Fruit fly (Drosophila melanogaster): Measurements from ENCODE around the gene CG34241.

The CG34241 gene

DNA sequence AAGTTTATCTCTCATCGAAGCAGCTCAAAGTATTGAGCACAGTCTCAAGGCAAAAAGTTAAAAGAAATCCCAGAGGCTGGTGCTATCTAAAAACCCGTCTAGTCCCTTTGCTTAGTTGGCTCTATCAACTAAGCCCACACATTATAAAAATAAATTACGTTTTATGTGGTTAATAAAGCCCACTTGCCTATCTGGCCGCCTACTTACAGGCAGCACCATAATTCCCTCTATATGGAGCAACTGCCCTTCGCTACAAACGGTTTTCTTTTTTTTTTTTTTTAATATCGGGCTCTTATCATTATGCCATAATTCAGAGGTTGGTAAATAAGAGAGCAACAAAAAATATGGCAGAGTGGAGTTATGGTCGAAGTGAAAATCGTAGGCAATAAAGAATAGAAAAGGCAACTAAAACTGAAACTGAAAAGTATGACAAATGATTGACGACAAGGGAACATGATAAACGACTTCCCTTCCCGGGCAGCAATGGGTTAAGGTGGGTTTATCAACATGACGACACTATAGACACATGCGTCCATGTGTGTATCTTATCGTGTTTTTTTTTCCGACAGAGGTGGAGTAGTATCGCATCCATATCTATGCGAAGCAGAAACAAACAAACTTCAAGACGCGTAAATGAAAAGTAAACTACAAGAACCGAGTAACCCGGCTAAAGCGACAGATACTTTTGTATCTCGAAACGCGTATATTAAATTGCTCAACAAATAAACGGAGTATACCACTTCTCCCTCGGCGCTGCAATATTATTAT lies 49.0 kb upstream of the CG34241 start (continued):
- TF ChIP-seq CG12744 (GFP tag; optimal IDR thresholded peaks at IDR 0.05) (no peak), CG8924 (tag; optimal IDR thresholded peaks at IDR 0.05) (peak; percentile 26), chinmo (GFP tag; IDR thresholded peaks at IDR 0.05; ENCODE audit: partially characterized antibody) (0 out of 4 replicates have a peak, but pooled peaks have one; percentile 10), CG10979 (tag; optimal IDR thresholded peaks at IDR 0.05) (peak; percentile 6), CG1792 (GFP tag; optimal IDR thresholded peaks at IDR 0.05) (no peak), CG13123 (GFP tag; optimal IDR thresholded peaks at IDR 0.05) (no peak), tna (GFP tag; IDR thresholded peaks at IDR 0.05; ENCODE audit: partially characterized antibody) (no peak), CG7556 (GFP tag; optimal IDR thresholded peaks at IDR 0.05) (peak; percentile 24), Taf1 (GFP tag; IDR thresholded peaks at IDR 0.05) (no peak), CG14667 (GFP tag; IDR thresholded peaks at IDR 0.05) (no peak), eve (GFP tag; optimal IDR thresholded peaks at IDR 0.05) (peak in 1 of 2 experiments; percentile 46), Hey (tag; optimal IDR thresholded peaks at IDR 0.05) (no peak), CG1603 (tag; optimal IDR thresholded peaks at IDR 0.05) (peak; percentile 16), CG10543 (GFP tag; optimal IDR thresholded peaks at IDR 0.05) (peak; percentile 68), lab (GFP tag; optimal IDR thresholded peaks at IDR 0.05) (peak; percentile 38), fd64A (GFP tag; optimal IDR thresholded peaks at IDR 0.05) (peak; percentile 53), CG9797 (GFP tag; optimal IDR thresholded peaks at IDR 0.05) (no peak), twi (tag; optimal IDR thresholded peaks at IDR 0.05) (peak; percentile 64), CG10431 (GFP tag; optimal IDR thresholded peaks at IDR 0.05) (peak; percentile 62), CG31224 (GFP tag; IDR thresholded peaks at IDR 0.05) (no peak), CG9727 (GFP tag; optimal IDR thresholded peaks at IDR 0.05) (peak; percentile 23), CG2678 (tag; optimal IDR thresholded peaks at IDR 0.05) (peak; percentile 50), kni (GFP tag; optimal IDR thresholded peaks at IDR 0.05) (peak; percentile 89), sqz (GFP tag; optimal IDR thresholded peaks at IDR 0.05) (no peak), CG13424 (tag; optimal IDR thresholded peaks at IDR 0.05) (peak; percentile 27), CG2199 (GFP tag; IDR thresholded peaks at IDR 0.05) (peak; percentile 88; the same call in 2 of the 3 replicates), CTCF (GFP tag; optimal IDR thresholded peaks at IDR 0.05) (peak; percentile 27), GATAe (GFP tag; conservative IDR thresholded peaks at IDR 0.05) (no peak; the same call in 1 of the 2 replicates), CG15514 (GFP tag; optimal IDR thresholded peaks at IDR 0.05) (peak; percentile 23), salm (tag; optimal IDR thresholded peaks at IDR 0.05) (peak; percentile 10), slbo (GFP tag; IDR thresholded peaks at IDR 0.05) (0 out of 2 replicates have a peak, but pooled peaks have one; percentile 12), knrl (GFP tag; IDR thresholded peaks at IDR 0.05; ENCODE audit: partially characterized antibody) (no peak), prd (optimal IDR thresholded peaks at IDR 0.05) (no peak), prd (GFP tag; IDR thresholded peaks at IDR 0.05) (0 out of 3 replicates have a peak, but pooled peaks have one; percentile 24), sisA (GFP tag; IDR thresholded peaks at IDR 0.05) (no peak), wek (GFP tag; optimal IDR thresholded peaks at IDR 0.05) (peak; percentile 42), otp (GFP tag; IDR thresholded peaks at IDR 0.05) (0 out of 3 replicates have a peak, but pooled peaks have one; percentile 11), CG12071 (GFP tag; optimal IDR thresholded peaks at IDR 0.05) (peak; percentile 35), CG8290 (GFP tag; optimal IDR thresholded peaks at IDR 0.05) (no peak), CG8290 (tag; optimal IDR thresholded peaks at IDR 0.05) (peak in 1 of 2 experiments; percentile 3), Asciz (GFP tag; optimal IDR thresholded peaks at IDR 0.05) (peak; percentile 0), Awh (GFP tag; IDR thresholded peaks at IDR 0.05) (0 out of 2 replicates have a peak, but pooled peaks have one; percentile 39), cad (GFP tag; optimal IDR thresholded peaks at IDR 0.05) (no peak), Fer1 (GFP tag; optimal IDR thresholded peaks at IDR 0.05) (peak; percentile 27), CG18599 (GFP tag; optimal IDR thresholded peaks at IDR 0.05) (peak; percentile 16), D (optimal IDR thresholded peaks at IDR 0.05) (no peak), D (GFP tag; optimal IDR thresholded peaks at IDR 0.05) (peak; percentile 27), Hmr (GFP tag; optimal IDR thresholded peaks at IDR 0.05) (no peak), lola (GFP tag; optimal IDR thresholded peaks at IDR 0.05) (peak in 1 of 3 experiments; percentile 5)
